Worm (Caenorhabditis elegans): Measurements from ENCODE around the gene ucr-1.

Gene ucr-1

DNA sequence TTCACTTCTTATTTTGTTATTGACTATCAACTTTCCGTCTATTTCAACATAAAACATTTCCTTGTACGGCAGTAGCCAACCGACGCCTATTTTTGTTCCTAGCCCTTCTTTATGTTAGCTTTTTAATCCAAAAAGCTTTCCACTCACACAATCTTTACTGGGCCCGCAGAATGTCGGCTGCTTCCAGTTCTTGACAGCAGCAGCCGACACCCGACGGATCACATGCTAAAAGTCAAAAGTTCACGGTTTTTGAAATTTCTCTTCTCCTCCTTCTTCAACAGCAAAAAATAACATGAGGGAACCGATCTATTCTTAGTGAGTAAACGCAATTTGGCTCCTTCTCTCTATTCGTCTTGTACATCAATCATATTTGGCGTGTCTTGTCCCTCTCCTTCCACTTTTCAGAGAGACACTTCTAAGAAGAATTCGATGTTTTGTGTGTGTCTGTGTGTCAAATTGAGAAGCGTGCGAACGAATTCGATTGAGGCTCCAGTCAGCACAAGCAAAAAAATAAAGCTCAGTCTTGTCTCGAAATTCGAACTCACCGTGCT is 40.6 kb downstream of the ucr-1 start:
- TF ChIP-seq sma-9 (GFP tag; optimal IDR thresholded peaks at IDR 0.05) (peak; percentile 57), sma-9 (tag; optimal IDR thresholded peaks at IDR 0.05) (no peak), Y55F3AM.14 (GFP tag; optimal IDR thresholded peaks at IDR 0.05) (no peak), ztf-11 (tag; optimal IDR thresholded peaks at IDR 0.05) (no peak), C34F6.9 (tag; optimal IDR thresholded peaks at IDR 0.05) (peak; percentile 47), snpc-4 (tag; optimal IDR thresholded peaks at IDR 0.05) (peak; percentile 91), zag-1 (tag; optimal IDR thresholded peaks at IDR 0.05) (peak; percentile 23), elt-1 (tag; optimal IDR thresholded peaks at IDR 0.05) (no peak), lsy-2 (tag; optimal IDR thresholded peaks at IDR 0.05) (peak in 1 of 2 experiments; percentile 10), nhr-129 (tag; optimal IDR thresholded peaks at IDR 0.05) (peak; percentile 1), egl-27 (tag; optimal IDR thresholded peaks at IDR 0.05) (no peak), mdl-1 (tag; optimal IDR thresholded peaks at IDR 0.05) (peak in 1 of 2 experiments; percentile 12), unc-55 (GFP tag; optimal IDR thresholded peaks at IDR 0.05) (peak; percentile 54), ztf-4 (tag; optimal IDR thresholded peaks at IDR 0.05) (peak; percentile 2), lin-13 (GFP tag; optimal IDR thresholded peaks at IDR 0.05) (peak; percentile 38)

DNA sequence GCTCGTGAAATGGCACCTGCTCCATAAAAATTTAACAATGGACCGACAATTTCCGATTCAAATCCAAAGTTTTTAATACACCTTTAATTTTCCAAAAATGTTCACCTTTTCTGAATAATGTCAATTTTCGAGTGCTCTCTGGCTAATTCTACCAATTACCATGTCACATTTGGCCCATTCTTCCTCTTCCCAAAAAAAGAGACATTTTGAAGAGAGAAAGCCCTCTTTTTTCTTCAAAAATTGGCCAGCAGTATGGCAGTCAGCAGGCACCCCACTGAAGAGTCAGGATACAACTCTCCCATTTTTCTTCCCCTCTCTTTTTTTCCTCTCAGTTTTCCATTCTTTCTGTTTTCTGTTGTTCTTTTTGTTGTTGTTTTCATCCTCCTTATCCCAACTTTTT is 42.6 kb downstream of the ucr-1 start:
- TF ChIP-seq unc-55 (GFP tag; optimal IDR thresholded peaks at IDR 0.05): peak; percentile 11
- TF ChIP-seq nhr-25 (tag; optimal IDR thresholded peaks at IDR 0.05): no peak
- peak in 1 of 2 experiments; percentile 29 for TF ChIP-seq lsy-2 (tag; optimal IDR thresholded peaks at IDR 0.05)
- peak; percentile 2 for TF ChIP-seq C34F6.9 (tag; optimal IDR thresholded peaks at IDR 0.05)

DNA sequence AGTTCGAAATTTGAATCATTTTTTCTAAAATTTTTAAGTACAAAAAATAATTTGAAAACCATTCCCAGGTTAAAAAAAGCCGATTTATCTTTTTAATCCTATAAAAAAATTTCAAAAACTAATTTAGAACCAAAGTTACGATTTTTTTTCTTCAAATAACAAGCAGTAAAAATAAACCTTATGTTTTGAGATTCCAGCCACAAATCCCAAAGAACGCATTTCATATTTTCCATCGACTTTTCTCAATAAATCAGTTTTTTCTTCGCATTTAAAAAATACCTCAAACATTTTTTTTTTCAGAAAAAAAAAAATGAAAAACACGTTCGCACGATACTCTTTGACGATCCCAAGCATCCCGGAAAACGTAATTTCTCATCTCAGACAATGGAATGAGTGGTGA is 43.2 kb downstream of the ucr-1 start, which contains the start of gene ckk-1:
Gene ckk-1, plus strand, starts transcription at position 301 of the 400 bp plus-strand sequence.
- no peak for TF ChIP-seq nhr-77 (tag; optimal IDR thresholded peaks at IDR 0.05)
- no peak for TF ChIP-seq mab-5 (tag; optimal IDR thresholded peaks at IDR 0.05)
- no peak for TF ChIP-seq gmeb-1 (tag; optimal IDR thresholded peaks at IDR 0.05)

DNA sequence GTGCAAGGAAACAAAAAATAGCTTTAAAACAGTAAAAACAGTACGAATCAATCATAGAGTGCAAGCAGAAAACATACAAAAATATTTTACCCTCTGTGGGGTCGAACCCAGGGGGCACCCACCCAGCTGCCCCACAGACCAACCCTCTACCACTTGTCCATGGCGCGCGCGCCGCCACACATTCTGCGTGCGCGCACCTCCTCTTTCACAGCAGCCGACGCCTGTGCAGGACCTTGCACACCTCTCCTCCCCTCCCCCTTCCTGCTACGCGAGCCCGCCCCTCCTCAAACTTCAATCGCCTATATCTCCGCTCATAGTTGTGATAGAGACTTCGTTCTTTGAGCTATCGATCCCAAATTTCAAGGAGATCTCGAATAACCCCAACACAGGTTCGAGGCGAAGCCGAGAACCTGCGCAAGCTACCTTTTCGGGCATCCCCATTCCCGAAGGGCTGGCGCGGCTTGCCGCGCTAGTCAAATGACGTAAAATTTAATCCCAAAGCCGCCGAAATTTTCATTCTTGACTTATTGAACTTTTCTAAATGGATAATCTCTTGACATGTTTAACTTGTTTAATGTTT is 45.5 kb downstream of the ucr-1 start:
- peak; percentile 34 for TF ChIP-seq snpc-4 (tag; optimal IDR thresholded peaks at IDR 0.05)

DNA sequence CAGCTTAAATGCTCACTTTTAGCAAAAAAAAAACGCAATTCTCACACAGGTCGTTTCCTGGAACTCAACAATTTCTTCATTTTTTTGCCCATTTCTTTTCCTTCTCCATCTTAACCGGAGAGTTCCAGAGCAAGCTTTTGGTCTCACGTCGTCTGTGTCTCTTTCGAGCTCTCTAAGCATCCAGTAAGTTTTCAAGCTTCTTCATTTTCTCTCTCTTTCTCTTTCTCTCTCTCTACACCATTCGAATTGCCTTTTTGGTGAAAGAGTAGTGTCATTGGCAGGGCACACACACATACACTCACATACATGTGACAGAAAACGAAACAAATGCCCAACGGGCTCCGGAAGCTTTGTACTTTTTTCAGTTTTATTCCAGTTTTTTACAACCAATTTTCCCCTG is 48.0 kb downstream of the ucr-1 start:
- TF ChIP-seq R02D3.7 (tag; optimal IDR thresholded peaks at IDR 0.05) (no peak), Y55F3AM.14 (GFP tag; optimal IDR thresholded peaks at IDR 0.05) (no peak), skn-1 (tag; optimal IDR thresholded peaks at IDR 0.05) (no peak), ztf-4 (tag; optimal IDR thresholded peaks at IDR 0.05) (peak; percentile 14), F13H6.1 (tag; optimal IDR thresholded peaks at IDR 0.05) (peak; percentile 11), alr-1 (tag; optimal IDR thresholded peaks at IDR 0.05) (no peak), nhr-25 (tag; optimal IDR thresholded peaks at IDR 0.05) (no peak), nhr-77 (tag; optimal IDR thresholded peaks at IDR 0.05) (no peak), egl-27 (tag; optimal IDR thresholded peaks at IDR 0.05) (no peak), sem-4 (tag; optimal IDR thresholded peaks at IDR 0.05) (no peak), nhr-237 (tag; optimal IDR thresholded peaks at IDR 0.05) (no peak), snpc-4 (tag; optimal IDR thresholded peaks at IDR 0.05) (peak; percentile 10), crh-2 (tag; optimal IDR thresholded peaks at IDR 0.05) (peak; percentile 43), ZK546.5 (tag; optimal IDR thresholded peaks at IDR 0.05) (no peak), ztf-1 (GFP tag; conservative IDR thresholded peaks at IDR 0.05) (no peak), mab-5 (tag; optimal IDR thresholded peaks at IDR 0.05) (no peak), nhr-21 (tag; optimal IDR thresholded peaks at IDR 0.05) (no peak), sma-3 (GFP tag; optimal IDR thresholded peaks at IDR 0.05) (no peak), unc-39 (tag; optimal IDR thresholded peaks at IDR 0.05) (no peak), unc-55 (GFP tag; optimal IDR thresholded peaks at IDR 0.05) (peak; percentile 63), lin-11 (tag; optimal IDR thresholded peaks at IDR 0.05) (peak; percentile 39), mdl-1 (tag; optimal IDR thresholded peaks at IDR 0.05) (peak in 1 of 2 experiments; percentile 11), elt-3 (tag; optimal IDR thresholded peaks at IDR 0.05) (no peak), ceh-82 (tag; optimal IDR thresholded peaks at IDR 0.05) (peak; percentile 48), peb-1 (tag; optimal IDR thresholded peaks at IDR 0.05) (no peak), nhr-6 (tag; optimal IDR thresholded peaks at IDR 0.05) (peak; percentile 29), blmp-1 (tag; optimal IDR thresholded peaks at IDR 0.05; ENCODE audit: insufficient read depth) (no peak), ceh-16 (tag; optimal IDR thresholded peaks at IDR 0.05) (no peak), C34F6.9 (tag; optimal IDR thresholded peaks at IDR 0.05) (peak; percentile 86), nhr-12 (tag; optimal IDR thresholded peaks at IDR 0.05) (no peak), ama-1 (optimal IDR thresholded peaks at IDR 0.05) (no peak), lin-13 (GFP tag; optimal IDR thresholded peaks at IDR 0.05) (peak; percentile 8), sma-9 (GFP tag; optimal IDR thresholded peaks at IDR 0.05) (peak; percentile 28), sma-9 (tag; optimal IDR thresholded peaks at IDR 0.05) (no peak), lin-39 (tag; optimal IDR thresholded peaks at IDR 0.05) (no peak), lsy-2 (tag; optimal IDR thresholded peaks at IDR 0.05) (peak in 1 of 2 experiments; percentile 72), nhr-23 (tag; optimal IDR thresholded peaks at IDR 0.05) (no peak), nhr-129 (tag; optimal IDR thresholded peaks at IDR 0.05) (peak; percentile 74), nhr-10 (tag; optimal IDR thresholded peaks at IDR 0.05) (no peak)

All from whole organism, L2 larva.